Worm (Caenorhabditis elegans) whole organism, late embryonic: ENCODE results near the gene T21B4.15.

Experiments
- C08G9.2 ChIP-seq: sonication (generic microtip); optimal IDR thresholded peaks from 2 replicates; lab custom pipeline; 2016; ENCODE audit warnings: mild to moderate bottlenecking, missing genetic modification characterization, moderate library complexity, missing compliant biosample characterization
- C38D4.7 ChIP-seq: fragments of 200-800 bp; sonication (Bioruptor generic); optimal IDR thresholded peaks from 2 replicates; lab custom pipeline; 2018; ENCODE audit warnings: mild to moderate bottlenecking, missing genetic modification characterization, moderate library complexity, missing compliant biosample characterization
- K02D7.2 ChIP-seq: sonication (generic microtip); optimal IDR thresholded peaks from 2 replicates; lab custom pipeline; 2017; ENCODE audit warnings: mild to moderate bottlenecking, missing genetic modification characterization, missing compliant biosample characterization
- K09A11.1 ChIP-seq: sonication (generic microtip); optimal IDR thresholded peaks from 2 replicates; lab custom pipeline; 2017; ENCODE audit warnings: antibody characterized with exemption, mild to moderate bottlenecking, missing genetic modification characterization, missing compliant biosample characterization; ENCODE audit not compliant: insufficient read depth
- T23F11.4 ChIP-seq: fragments of 200-800 bp; sonication (Bioruptor generic); optimal IDR thresholded peaks from 2 replicates; lab custom pipeline; 2018; ENCODE audit warnings: mild to moderate bottlenecking, missing genetic modification characterization, missing compliant biosample characterization
- Y22D7AL.16 ChIP-seq: sonication (generic microtip); optimal IDR thresholded peaks from 2 replicates; lab custom pipeline; 2016; ENCODE audit warnings: missing genetic modification characterization, missing compliant biosample characterization
- ahr-1 ChIP-seq: sonication (generic microtip); optimal IDR thresholded peaks from 2 replicates; lab custom pipeline; 2016; ENCODE audit warnings: missing genetic modification characterization, missing compliant biosample characterization
- ama-1 ChIP-seq: fragments of 150-350 bp; optimal IDR thresholded peaks from 2 replicates; lab custom pipeline; 2014
- ceh-14 ChIP-seq: sonication (generic microtip); optimal IDR thresholded peaks from 2 replicates; lab custom pipeline; 2016; ENCODE audit warnings: missing genotype, missing genetic modification characterization, missing compliant biosample characterization
- ceh-18 ChIP-seq: sonication (generic microtip); optimal IDR thresholded peaks from 2 replicates; lab custom pipeline; 2016; ENCODE audit warnings: missing genetic modification characterization, missing compliant biosample characterization
- ceh-2 ChIP-seq: sonication (generic microtip); optimal IDR thresholded peaks from 2 replicates; lab custom pipeline; 2016; ENCODE audit warnings: missing genotype, missing genetic modification characterization, missing compliant biosample characterization
- ceh-22 ChIP-seq: sonication (generic microtip); optimal IDR thresholded peaks from 2 replicates; lab custom pipeline; 2017; ENCODE audit warnings: missing biosample characterization, missing genetic modification characterization
- ceh-34 ChIP-seq: sonication (generic microtip); optimal IDR thresholded peaks from 2 replicates; lab custom pipeline; 2016; ENCODE audit warnings: mild to moderate bottlenecking, missing genetic modification characterization, missing compliant biosample characterization
- ceh-45 ChIP-seq: fragments of 200-800 bp; sonication (Bioruptor generic); IDR thresholded peaks from 2 replicates; pipeline ENCODE4 v1.3.6; 2022; ENCODE audit warnings: missing genetic modification reagents, missing genetic modification characterization, missing compliant biosample characterization
- ceh-9 ChIP-seq: sonication (generic microtip); optimal IDR thresholded peaks from 2 replicates; lab custom pipeline; 2016; ENCODE audit warnings: mild to moderate bottlenecking, missing genetic modification characterization, inconsistent platforms, missing compliant biosample characterization
- che-1 ChIP-seq: sonication (generic microtip); optimal IDR thresholded peaks from 2 replicates; lab custom pipeline; 2016; ENCODE audit warnings: mild to moderate bottlenecking, missing genetic modification characterization, missing compliant biosample characterization
- dmd-4 ChIP-seq: sonication (generic microtip); optimal IDR thresholded peaks from 2 replicates; lab custom pipeline; 2016; ENCODE audit warnings: borderline replicate concordance, missing genetic modification characterization, missing compliant biosample characterization
- dve-1 ChIP-seq: sonication (generic microtip); optimal IDR thresholded peaks from 2 replicates; lab custom pipeline; 2017; ENCODE audit warnings: antibody characterized with exemption, mild to moderate bottlenecking, missing genetic modification characterization, missing compliant biosample characterization
- ets-4 ChIP-seq: sonication (generic microtip); optimal IDR thresholded peaks from 2 replicates; lab custom pipeline; 2016; ENCODE audit warnings: missing genetic modification characterization, missing compliant biosample characterization
- fax-1 ChIP-seq: sonication (generic microtip); optimal IDR thresholded peaks from 2 replicates; lab custom pipeline; 2016; ENCODE audit warnings: missing genotype, missing genetic modification characterization, missing compliant biosample characterization
- fkh-10 ChIP-seq: fragments of 150-350 bp; optimal IDR thresholded peaks from 2 replicates; lab custom pipeline; 2014; ENCODE audit warnings: missing biosample characterization, missing genetic modification reagents, missing genetic modification characterization
- fkh-6 ChIP-seq: sonication (generic microtip); optimal IDR thresholded peaks from 2 replicates; lab custom pipeline; 2016; ENCODE audit warnings: missing genetic modification characterization, missing compliant biosample characterization
- hlh-13 ChIP-seq: fragments of 200-800 bp; sonication (Bioruptor generic); optimal IDR thresholded peaks from 2 replicates; lab custom pipeline; 2018; ENCODE audit warnings: mild to moderate bottlenecking, missing genetic modification characterization, missing compliant biosample characterization
- hlh-15 ChIP-seq: sonication (generic microtip); optimal IDR thresholded peaks from 2 replicates; lab custom pipeline; 2016; ENCODE audit warnings: missing genetic modification characterization, missing compliant biosample characterization
- hlh-8 ChIP-seq: sonication (generic microtip); optimal IDR thresholded peaks from 2 replicates; lab custom pipeline; 2016; ENCODE audit warnings: missing genotype, missing genetic modification characterization, missing compliant biosample characterization
- lin-11 ChIP-seq: fragments of 200-800 bp; sonication (Bioruptor generic); optimal IDR thresholded peaks from 2 replicates; lab custom pipeline; 2018; ENCODE audit warnings: mild to moderate bottlenecking, missing genetic modification characterization, missing compliant biosample characterization
- mec-3 ChIP-seq: sonication (generic microtip); optimal IDR thresholded peaks from 2 replicates; lab custom pipeline; 2016; ENCODE audit warnings: borderline replicate concordance, missing genetic modification characterization, missing compliant biosample characterization
- nfya-1 ChIP-seq: sonication (generic microtip); optimal IDR thresholded peaks from 2 replicates; lab custom pipeline; 2017; ENCODE audit warnings: missing genetic modification characterization, mild to moderate bottlenecking, missing compliant biosample characterization, antibody characterized with exemption, moderate library complexity
- nhr-11 ChIP-seq: fragments of 150-350 bp; optimal IDR thresholded peaks from 2 replicates; lab custom pipeline; 2014; ENCODE audit warnings: missing biosample characterization, missing genetic modification characterization
- npax-4 ChIP-seq: sonication (generic microtip); optimal IDR thresholded peaks from 2 replicates; lab custom pipeline; 2016; ENCODE audit warnings: missing genetic modification characterization, missing compliant biosample characterization
- pag-3 ChIP-seq: sonication (generic microtip); optimal IDR thresholded peaks from 2 replicates; lab custom pipeline; 2016; ENCODE audit warnings: missing compliant biosample characterization, missing genetic modification characterization, borderline replicate concordance
- pat-9 ChIP-seq: fragments of 200-800 bp; sonication (Bioruptor generic); optimal IDR thresholded peaks from 2 replicates; lab custom pipeline; 2018; ENCODE audit warnings: mild to moderate bottlenecking, missing genetic modification characterization, moderate library complexity, missing compliant biosample characterization
- pax-1 ChIP-seq: fragments of 150-350 bp; optimal IDR thresholded peaks from 2 replicates; lab custom pipeline; 2014; ENCODE audit warnings: missing biosample characterization, missing genetic modification characterization
- pha-2 ChIP-seq: sonication (generic microtip); optimal IDR thresholded peaks from 2 replicates; lab custom pipeline; 2017; ENCODE audit warnings: mild to moderate bottlenecking, missing genetic modification characterization, missing compliant biosample characterization
- pha-4 ChIP-seq: fragments of 150-350 bp; optimal IDR thresholded peaks from 2 replicates; lab custom pipeline; 2018; ENCODE audit warnings: missing biosample characterization, missing genetic modification reagents, missing genetic modification characterization
- pqm-1 ChIP-seq: sonication (generic microtip); optimal IDR thresholded peaks from 2 replicates; lab custom pipeline; 2016; ENCODE audit warnings: missing genetic modification characterization, missing compliant biosample characterization
- ref-2 ChIP-seq: sonication (generic microtip); optimal IDR thresholded peaks from 2 replicates; lab custom pipeline; 2016; ENCODE audit warnings: missing genetic modification characterization, missing compliant biosample characterization
- rnt-1 ChIP-seq: sonication (generic microtip); optimal IDR thresholded peaks from 2 replicates; lab custom pipeline; 2016; ENCODE audit warnings: missing genetic modification characterization, missing compliant biosample characterization
- tbx-2 ChIP-seq: sonication (generic microtip); optimal IDR thresholded peaks from 2 replicates; lab custom pipeline; 2016; ENCODE audit warnings: missing genetic modification characterization, missing compliant biosample characterization
- tbx-7 ChIP-seq: sonication (generic microtip); optimal IDR thresholded peaks from 2 replicates; lab custom pipeline; 2016; ENCODE audit warnings: missing genotype, missing genetic modification characterization, missing compliant biosample characterization
- ttx-3 ChIP-seq: sonication (generic microtip); optimal IDR thresholded peaks from 2 replicates; lab custom pipeline; 2016; ENCODE audit warnings: missing genetic modification reagents, missing genetic modification characterization, missing compliant biosample characterization
- unc-3 ChIP-seq, 2 experiments: fragments of 200-800 bp in 1 of 2; sonication (Bioruptor generic) in 1 of 2; sonication (generic microtip) in 1 of 2; conservative IDR thresholded peaks in 1 of 2; optimal IDR thresholded peaks in 1 of 2; 2 replicates each; pipeline versions ENCODE4 v1.3.6 to Lab custom; 2016 to 2022; ENCODE audit warnings: missing compliant biosample characterization in 2 of 2, missing genetic modification characterization in 2 of 2, missing genetic modification reagents in 1 of 2
- unc-42 ChIP-seq: sonication (generic microtip); optimal IDR thresholded peaks from 2 replicates; lab custom pipeline; 2016; ENCODE audit warnings: missing genotype, missing genetic modification characterization, missing compliant biosample characterization
- unc-55 ChIP-seq: sonication (generic microtip); optimal IDR thresholded peaks from 2 replicates; lab custom pipeline; 2017; ENCODE audit warnings: missing biosample characterization, missing genetic modification reagents, missing genetic modification characterization
- ztf-16 ChIP-seq: sonication (generic microtip); optimal IDR thresholded peaks from 2 replicates; lab custom pipeline; 2017; ENCODE audit warnings: missing genetic modification characterization, missing compliant biosample characterization

Gene T21B4.15

ce11 chrII:12491936-12492335, 1.9 kb downstream of the T21B4.15 start, which contains the start of gene srz-6:
TSS of gene srz-6 (plus strand) at chrII:12492236.
- TF ChIP-seq unc-42 (tag; lab: Kevin White, UChicago), result no peak
- TF ChIP-seq hlh-13 (GFP tag; lab: Kevin White, UChicago), result no peak
- no peak for TF ChIP-seq ceh-2 (tag; lab: Kevin White, UChicago)
- no peak for TF ChIP-seq pqm-1 (tag; lab: Kevin White, UChicago)
- TF ChIP-seq pat-9 (tag; lab: Kevin White, UChicago), result no peak
- no peak for TF ChIP-seq npax-4 (tag; lab: Kevin White, UChicago)
- TF ChIP-seq lin-11 (tag; lab: Kevin White, UChicago), result no peak
- TF ChIP-seq hlh-8, result no peak
- no peak for TF ChIP-seq pha-2
- TF ChIP-seq pax-1 (tag; lab: Kevin White, UChicago), result no peak

- TF ChIP-seq ceh-34 (tag; lab: Kevin White, UChicago) (no peak), pat-9 (tag; lab: Kevin White, UChicago) (no peak), ama-1 (lab: Kevin White, UChicago) (no peak), Y22D7AL.16 (tag; lab: Kevin White, UChicago) (no peak)
Measured at ce11 chrII:12494067-12494477, 4.1 kb downstream of the T21B4.15 start.

- TF ChIP-seq ceh-2 (tag; lab: Kevin White, UChicago), result peak; percentile 88
- peak; percentile 94 for TF ChIP-seq pha-2
- TF ChIP-seq pax-1 (tag; lab: Kevin White, UChicago), result no peak
- peak; percentile 94 for TF ChIP-seq Y22D7AL.16 (tag; lab: Kevin White, UChicago)
- TF ChIP-seq ztf-16, result peak; percentile 95
- TF ChIP-seq ceh-34 (tag; lab: Kevin White, UChicago), result peak; percentile 92
- TF ChIP-seq ets-4 (tag; lab: Kevin White, UChicago), result peak; percentile 78
- peak; percentile 52 for TF ChIP-seq fkh-10
- TF ChIP-seq pag-3 (tag; lab: Kevin White, UChicago), result peak; percentile 89
- TF ChIP-seq nhr-11, result no peak
- TF ChIP-seq K09A11.1, result peak; percentile 88
- peak; percentile 92 for TF ChIP-seq ttx-3
- peak; percentile 95 for TF ChIP-seq fkh-6 (tag; lab: Kevin White, UChicago)
- no peak for TF ChIP-seq ama-1 (lab: Kevin White, UChicago)
- TF ChIP-seq tbx-2, result peak; percentile 92
- no peak for TF ChIP-seq pha-4 (tag; lab: Kevin White, UChicago)
- peak; percentile 86 for TF ChIP-seq ceh-18 (tag; lab: Kevin White, UChicago)
- TF ChIP-seq ceh-9, result peak; percentile 93
- TF ChIP-seq rnt-1 (tag; lab: Kevin White, UChicago), result peak; percentile 89
- TF ChIP-seq unc-55 (GFP tag; lab: Kevin White, UChicago), result no peak
- peak; percentile 86 for TF ChIP-seq pqm-1 (tag; lab: Kevin White, UChicago)
- TF ChIP-seq lin-11 (tag; lab: Kevin White, UChicago), result peak; percentile 87
- TF ChIP-seq dmd-4 (tag; lab: Kevin White, UChicago), result peak; percentile 94
- peak; percentile 96 for TF ChIP-seq ceh-45 (GFP tag; lab: Robert Waterston, UW)
- peak; percentile 88 for TF ChIP-seq npax-4 (tag; lab: Kevin White, UChicago)
- peak; percentile 94 for TF ChIP-seq unc-3 (GFP tag; conservative IDR thresholded peaks at IDR 0.05; lab: Robert Waterston, UW)
- TF ChIP-seq unc-3 (tag; optimal IDR thresholded peaks at IDR 0.05; lab: Kevin White, UChicago), result peak; percentile 94
- TF ChIP-seq ahr-1 (tag; lab: Kevin White, UChicago), result peak; percentile 86
- TF ChIP-seq dve-1 (tag; lab: Kevin White, UChicago), result peak; percentile 81
- TF ChIP-seq ceh-22 (tag; lab: Kevin White, UChicago), result no peak
- peak; percentile 84 for TF ChIP-seq nfya-1 (tag; lab: Kevin White, UChicago)
- TF ChIP-seq K02D7.2 (tag; lab: Kevin White, UChicago), result peak; percentile 95
- TF ChIP-seq fax-1, result peak; percentile 88
- peak; percentile 97 for TF ChIP-seq T23F11.4 (GFP tag; lab: Kevin White, UChicago)
- peak; percentile 87 for TF ChIP-seq C08G9.2 (tag; lab: Kevin White, UChicago)
- TF ChIP-seq mec-3 (tag; lab: Kevin White, UChicago), result peak; percentile 75
- peak; percentile 94 for TF ChIP-seq pat-9 (tag; lab: Kevin White, UChicago)
- peak; percentile 43 for TF ChIP-seq tbx-7 (tag; lab: Kevin White, UChicago)
- TF ChIP-seq hlh-15 (tag; lab: Kevin White, UChicago), result peak; percentile 91
- peak; percentile 89 for TF ChIP-seq ref-2
- TF ChIP-seq C38D4.7 (GFP tag; lab: Kevin White, UChicago), result peak; percentile 90
- peak; percentile 93 for TF ChIP-seq che-1 (tag; lab: Kevin White, UChicago)
- peak; percentile 94 for TF ChIP-seq hlh-13 (GFP tag; lab: Kevin White, UChicago)
- TF ChIP-seq ceh-14 (tag; lab: Kevin White, UChicago), result peak; percentile 96
Measured at ce11 chrII:12494556-12495131, 4.6 kb downstream of the T21B4.15 start, which contains the start of gene col-85. TSS of gene col-85 (minus strand) at chrII:12495095.
